Worm (Caenorhabditis elegans) whole organism, L4/young adult: ENCODE data around the gene R04E5.8.

Source experiments
- W03F9.2 ChIP-seq: fragments of 150-350 bp; optimal IDR thresholded peaks from 2 replicates; lab custom pipeline; 2014; ENCODE audit warnings: missing biosample characterization, missing genetic modification characterization
- dao-5 ChIP-seq: sonication (generic microtip); optimal IDR thresholded peaks from 2 replicates; lab custom pipeline; 2016; ENCODE audit warnings: missing genotype, missing genetic modification characterization, moderate library complexity, missing compliant biosample characterization
- him-1 ChIP-seq: sonication (generic microtip); optimal IDR thresholded peaks from 2 replicates; lab custom pipeline; 2016; ENCODE audit warnings: missing genotype, missing genetic modification reagents, missing genetic modification characterization, missing compliant biosample characterization

DNA sequence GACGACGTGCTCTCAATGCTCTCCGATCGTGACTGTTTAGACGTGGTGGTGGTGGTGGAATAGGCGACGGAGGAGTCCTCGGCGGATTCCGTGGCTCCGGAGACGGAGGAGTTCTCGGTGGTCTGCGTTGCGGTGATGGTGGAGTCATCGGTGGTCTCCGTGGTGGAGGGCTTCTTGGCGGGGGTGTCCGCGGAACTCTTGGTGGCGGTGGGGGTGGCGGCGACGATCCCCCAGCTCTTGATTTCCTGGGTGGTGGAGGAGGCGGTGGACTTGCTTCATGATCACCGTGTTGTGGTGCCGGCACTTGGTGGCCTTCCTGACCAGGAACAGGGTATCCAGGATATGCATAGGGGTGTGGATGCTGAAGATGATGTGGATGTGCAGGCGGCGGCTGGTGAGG lies 445 bp downstream of the R04E5.8 start:
- TF ChIP-seq W03F9.2 (tag; lab: Kevin White, UChicago), result no peak
- no peak for TF ChIP-seq him-1 (tag; lab: Kevin White, UChicago)
- no peak for TF ChIP-seq dao-5
